Fruit fly (Drosophila melanogaster): Measurements from ENCODE around the gene Bdbt.

Bdbt gene

DNA sequence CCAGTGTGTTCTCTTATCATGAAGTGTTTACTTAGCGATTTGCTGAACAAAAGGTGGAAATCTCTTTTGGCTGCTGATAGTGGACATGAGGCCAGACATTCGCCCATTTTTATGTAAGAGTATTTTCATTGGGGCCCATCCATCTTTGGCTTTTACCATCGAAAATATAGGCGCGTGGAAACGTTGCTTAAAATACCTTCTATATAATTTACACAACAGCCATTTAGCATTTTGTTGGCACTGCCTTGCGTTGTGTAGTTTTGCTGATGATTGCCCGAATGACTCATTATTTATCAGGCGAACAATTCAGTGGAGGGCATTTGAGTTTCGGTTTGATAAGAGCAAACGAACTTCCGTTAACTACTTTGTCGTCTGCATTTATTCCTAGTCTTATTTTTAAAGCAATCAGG, 43.0 kb upstream of the Bdbt start (continued):
- TF ChIP-seq ato (GFP tag; IDR thresholded peaks at IDR 0.05; ENCODE audit: partially characterized antibody), result no peak
- no peak for TF ChIP-seq CG11696 (GFP tag; IDR thresholded peaks at IDR 0.05)
- TF ChIP-seq Fer2 (tag; optimal IDR thresholded peaks at IDR 0.05), result no peak
- no peak for TF ChIP-seq p53 (GFP tag; optimal IDR thresholded peaks at IDR 0.05)
- TF ChIP-seq CG10267 (tag; optimal IDR thresholded peaks at IDR 0.05), result no peak
- no peak for TF ChIP-seq CG2712 (tag; optimal IDR thresholded peaks at IDR 0.05)
- no peak for TF ChIP-seq trh (GFP tag; optimal IDR thresholded peaks at IDR 0.05)
- peak; percentile 71 for TF ChIP-seq lilli (GFP tag; optimal IDR thresholded peaks at IDR 0.05)
- TF ChIP-seq CG34422 (GFP tag; IDR thresholded peaks at IDR 0.05), result no peak
- no peak for TF ChIP-seq lola (GFP tag; optimal IDR thresholded peaks at IDR 0.05)
- no peak for TF ChIP-seq btn (GFP tag; optimal IDR thresholded peaks at IDR 0.05)
- TF ChIP-seq CG15479 (GFP tag; optimal IDR thresholded peaks at IDR 0.05), result no peak
- no peak for TF ChIP-seq CG4424 (GFP tag; optimal IDR thresholded peaks at IDR 0.05)
- TF ChIP-seq CG3407 (GFP tag; optimal IDR thresholded peaks at IDR 0.05), result no peak
- TF ChIP-seq tin (GFP tag; optimal IDR thresholded peaks at IDR 0.05), result no peak
- peak; percentile 33 for TF ChIP-seq Dek (tag; optimal IDR thresholded peaks at IDR 0.05)
- peak; percentile 31 for TF ChIP-seq CG12659 (GFP tag; optimal IDR thresholded peaks at IDR 0.05)
- no peak for TF ChIP-seq tna (GFP tag; IDR thresholded peaks at IDR 0.05; ENCODE audit: partially characterized antibody)
- no peak for TF ChIP-seq Taf1 (GFP tag; IDR thresholded peaks at IDR 0.05)
- TF ChIP-seq CG10431 (GFP tag; optimal IDR thresholded peaks at IDR 0.05), result no peak
- TF ChIP-seq CG4707 (GFP tag; optimal IDR thresholded peaks at IDR 0.05), result no peak
- TF ChIP-seq caup (GFP tag; optimal IDR thresholded peaks at IDR 0.05; ENCODE audit: severe bottlenecking), result peak; percentile 29
- no peak for TF ChIP-seq hkb (optimal IDR thresholded peaks at IDR 0.05)
- peak; percentile 65 for TF ChIP-seq hkb (GFP tag; IDR thresholded peaks at IDR 0.05)
- peak; percentile 52 for TF ChIP-seq Bteb2 (GFP tag; optimal IDR thresholded peaks at IDR 0.05)
- TF ChIP-seq Sry-β (GFP tag; optimal IDR thresholded peaks at IDR 0.05), result no peak
- TF ChIP-seq CG12071 (GFP tag; optimal IDR thresholded peaks at IDR 0.05), result peak; percentile 27
- TF ChIP-seq zf30C (GFP tag; optimal IDR thresholded peaks at IDR 0.05), result no peak
- TF ChIP-seq luna (GFP tag; optimal IDR thresholded peaks at IDR 0.05), result peak; percentile 9
- no peak for TF ChIP-seq dmrt11E (tag; optimal IDR thresholded peaks at IDR 0.05)
- TF ChIP-seq CG2202 (tag; optimal IDR thresholded peaks at IDR 0.05), result no peak
- no peak for TF ChIP-seq CG6854 (GFP tag; optimal IDR thresholded peaks at IDR 0.05)
- TF ChIP-seq CG12236 (GFP tag; optimal IDR thresholded peaks at IDR 0.05), result no peak
- no peak for TF ChIP-seq Max (GFP tag; optimal IDR thresholded peaks at IDR 0.05)
- peak; percentile 57 for TF ChIP-seq gem (tag; optimal IDR thresholded peaks at IDR 0.05)
- no peak for TF ChIP-seq insv (GFP tag; optimal IDR thresholded peaks at IDR 0.05)
- peak; percentile 69 for TF ChIP-seq gro (GFP tag; optimal IDR thresholded peaks at IDR 0.05)
- 0 out of 3 replicates have a peak, but pooled peaks have one; percentile 14 for TF ChIP-seq Optix (GFP tag; IDR thresholded peaks at IDR 0.05)
- TF ChIP-seq ase (GFP tag; IDR thresholded peaks at IDR 0.05), result no peak
- TF ChIP-seq inv (GFP tag; IDR thresholded peaks at IDR 0.05; ENCODE audit: partially characterized antibody), result no peak
- TF ChIP-seq dimm (GFP tag; IDR thresholded peaks at IDR 0.05), result no peak
- TF ChIP-seq slbo (GFP tag; IDR thresholded peaks at IDR 0.05), result peak; percentile 66
- no peak for TF ChIP-seq gcm2 (GFP tag; optimal IDR thresholded peaks at IDR 0.05)
- TF ChIP-seq br (optimal IDR thresholded peaks at IDR 0.05), result no peak
- peak; percentile 59 for TF ChIP-seq CG7839 (tag; optimal IDR thresholded peaks at IDR 0.05)
- TF ChIP-seq Neu2 (GFP tag; optimal IDR thresholded peaks at IDR 0.05; ENCODE audit: borderline replicate concordance), result no peak
- TF ChIP-seq CG10543 (GFP tag; optimal IDR thresholded peaks at IDR 0.05), result peak; percentile 36
- TF ChIP-seq Dp (GFP tag; optimal IDR thresholded peaks at IDR 0.05), result no peak
- TF ChIP-seq hbn (GFP tag; IDR thresholded peaks at IDR 0.05; ENCODE audit: partially characterized antibody), result no peak
- TF ChIP-seq cg (GFP tag; optimal IDR thresholded peaks at IDR 0.05), result no peak
- TF ChIP-seq CG4404 (GFP tag; IDR thresholded peaks at IDR 0.05), result no peak
